Worm (Caenorhabditis elegans): ENCODE results near the gene fbxc-24.
"Not testable (repeated sequence)": the region's sequence is repeated elsewhere in the genome, so short reads cannot be mapped to it uniquely, and the experiment has no call there.

Gene fbxc-24

ce11 chrII:909554-909953 is at the start of gene fbxc-24, which contains the start of gene fbxc-27:
TSS of gene fbxc-24 (minus strand) at chrII:909654.
TSS of gene fbxc-27 (plus strand) at chrII:909769.
- TF ChIP-seq ekl-4 (GFP tag; IDR thresholded peaks at IDR 0.05) (no peak), egrh-3 (GFP tag; IDR thresholded peaks at IDR 0.05) (no peak), attf-6 (GFP tag; IDR thresholded peaks at IDR 0.05) (no peak), lsl-1 (GFP tag; optimal IDR thresholded peaks at IDR 0.05) (no peak), ccch-3 (GFP tag; optimal IDR thresholded peaks at IDR 0.05) (no peak), dpl-1 (GFP tag; optimal IDR thresholded peaks at IDR 0.05) (no peak), F33H1.4 (GFP tag; IDR thresholded peaks at IDR 0.05) (no peak), Y53F4B.3 (GFP tag; IDR thresholded peaks at IDR 0.05) (no peak)

- TF ChIP-seq nhr-179 (tag; optimal IDR thresholded peaks at IDR 0.05), result no peak
- no peak for TF ChIP-seq B0035.1 (tag; optimal IDR thresholded peaks at IDR 0.05)
- no peak for TF ChIP-seq fkh-3 (tag; optimal IDR thresholded peaks at IDR 0.05)
- TF ChIP-seq let-607 (tag; optimal IDR thresholded peaks at IDR 0.05), result no peak
- no peak for TF ChIP-seq madf-10 (tag; optimal IDR thresholded peaks at IDR 0.05)
- no peak for TF ChIP-seq hlh-12 (tag; optimal IDR thresholded peaks at IDR 0.05)
- TF ChIP-seq F22D6.2 (tag; optimal IDR thresholded peaks at IDR 0.05), result no peak
- no peak for TF ChIP-seq ceh-40 (GFP tag; IDR thresholded peaks at IDR 0.05)
- TF ChIP-seq ceh-58 (GFP tag; IDR thresholded peaks at IDR 0.05), result no peak
- no peak for TF ChIP-seq hmg-1.2 (GFP tag; IDR thresholded peaks at IDR 0.05)
- TF ChIP-seq cebp-2 (GFP tag; IDR thresholded peaks at IDR 0.05), result no peak
- TF ChIP-seq F33H1.4 (GFP tag; IDR thresholded peaks at IDR 0.05), result no peak
- no peak for TF ChIP-seq D2030.7 (GFP tag; IDR thresholded peaks at IDR 0.05)
- no peak for TF ChIP-seq egl-44 (GFP tag; IDR thresholded peaks at IDR 0.05)
Measured at ce11 chrII:958618-959017, 49.2 kb upstream of the fbxc-24 start, which contains the start of gene sdz-4. TSS of gene sdz-4 (plus strand) at chrII:958918.

ce11 chrII:954626-955025 is 45.2 kb upstream of the fbxc-24 start, which contains the start of gene fbxc-7:
TSS of gene fbxc-7 (plus strand) at chrII:954926.
- not testable (repeated sequence) for TF ChIP-seq bed-2 (GFP tag; IDR thresholded peaks at IDR 0.05); nhr-80 (tag; optimal IDR thresholded peaks at IDR 0.05); B0019.2 (GFP tag; conservative IDR thresholded peaks at IDR 0.05)

ce11 chrII:953052-953451 is 43.6 kb upstream of the fbxc-24 start:
- TF ChIP-seq ceh-91 (GFP tag; IDR thresholded peaks at IDR 0.05) (no peak), somi-1 (GFP tag; optimal IDR thresholded peaks at IDR 0.05) (no peak), zfh-2 (GFP tag; conservative IDR thresholded peaks at IDR 0.05) (0 out of 2 replicates have a peak, but pooled peaks have one; percentile 5), F10E7.11 (tag; optimal IDR thresholded peaks at IDR 0.05) (no peak)

ce11 chrII:950374-950773 is 40.9 kb upstream of the fbxc-24 start:
- TF ChIP-seq Y79H2A.3 (GFP tag; conservative IDR thresholded peaks at IDR 0.05), result no peak
- 0 out of 2 replicates have a peak, but pooled peaks have one; percentile 41 for TF ChIP-seq madf-3 (GFP tag; IDR thresholded peaks at IDR 0.05)
- TF ChIP-seq cebp-1 (GFP tag; IDR thresholded peaks at IDR 0.05), result peak; percentile 68
- peak; percentile 91 for TF ChIP-seq cebp-1 (tag; optimal IDR thresholded peaks at IDR 0.05)

- TF ChIP-seq ceh-40 (GFP tag; IDR thresholded peaks at IDR 0.05), result no peak
- TF ChIP-seq ztf-26 (tag; optimal IDR thresholded peaks at IDR 0.05), result no peak
- TF ChIP-seq Y53G8AR.9 (GFP tag; conservative IDR thresholded peaks at IDR 0.05), result no peak
- TF ChIP-seq snpc-1.3 (tag; optimal IDR thresholded peaks at IDR 0.05; ENCODE audit: insufficient read depth), result no peak
Measured at ce11 chrII:948091-948490, 38.6 kb upstream of the fbxc-24 start, which contains the start of gene fbxc-32. TSS of gene fbxc-32 (minus strand) at chrII:948191.
